Fruit fly (Drosophila melanogaster) whole organism: Measurements from ENCODE around the gene CG9396.

Experiments used
- CG8478 ChIP-seq: fragments of >200 bp; optimal IDR thresholded peaks from 2 replicates; lab custom pipeline; 2018; ENCODE audit warnings: inconsistent platforms
- Dll ChIP-seq: fragments of >200 bp; optimal IDR thresholded peaks from 2 replicates; lab custom pipeline; 2017
- EcR ChIP-seq, 2 experiments: fragments of >200 bp; optimal IDR thresholded peaks; 2 replicates each; lab custom pipeline; 2017; ENCODE audit warnings: missing biosample characterization in 2 of 2, missing genetic modification characterization in 2 of 2, missing genetic modification reagents in 2 of 2
- pan ChIP-seq: fragments of >200 bp; optimal IDR thresholded peaks from 2 replicates; lab custom pipeline; 2017
- psq ChIP-seq: fragments of >200 bp; optimal IDR thresholded peaks from 2 replicates; lab custom pipeline; 2017
- usp ChIP-seq: fragments of >200 bp; optimal IDR thresholded peaks from 2 replicates; lab custom pipeline; 2017; ENCODE audit warnings: missing biosample characterization, missing genetic modification characterization, mixed read lengths

- TF ChIP-seq pan (lab: Kevin White, UChicago) (no peak), EcR (GFP tag; optimal IDR thresholded peaks at IDR 0.05; lab: Kevin White, UChicago) (no peak), psq (no peak), Dll (lab: Kevin White, UChicago) (no peak), CG8478 (no peak), usp (GFP tag; lab: Kevin White, UChicago) (no peak)
These were observed 22.8 kb upstream of the CG9396 start for dm6 chr3R:9594251-9594581.
